Worm (Caenorhabditis elegans) whole organism, L2 larva: ENCODE measurements around the gene scvp-1.

Experiments used
- F13H6.1 ChIP-seq: sonication (generic microtip); optimal IDR thresholded peaks from 2 replicates; lab custom pipeline; 2016; ENCODE audit warnings: missing genetic modification characterization, missing compliant biosample characterization
- mbf-1 ChIP-seq: sonication (generic microtip); optimal IDR thresholded peaks from 2 replicates; lab custom pipeline; 2017; ENCODE audit warnings: missing biosample characterization, missing genetic modification characterization
- nhr-11 ChIP-seq: fragments of 150-350 bp; optimal IDR thresholded peaks from 2 replicates; lab custom pipeline; 2014; ENCODE audit warnings: missing biosample characterization, missing genetic modification characterization
- nhr-129 ChIP-seq: fragments of 150-350 bp; optimal IDR thresholded peaks from 2 replicates; lab custom pipeline; 2014; ENCODE audit warnings: missing biosample characterization, missing genetic modification characterization
- nhr-21 ChIP-seq: fragments of 150-350 bp; optimal IDR thresholded peaks from 2 replicates; lab custom pipeline; 2014; ENCODE audit warnings: missing biosample characterization, missing genetic modification characterization
- nhr-237 ChIP-seq: fragments of 150-350 bp; optimal IDR thresholded peaks from 2 replicates; lab custom pipeline; 2014; ENCODE audit warnings: missing biosample characterization, missing genetic modification characterization

DNA sequence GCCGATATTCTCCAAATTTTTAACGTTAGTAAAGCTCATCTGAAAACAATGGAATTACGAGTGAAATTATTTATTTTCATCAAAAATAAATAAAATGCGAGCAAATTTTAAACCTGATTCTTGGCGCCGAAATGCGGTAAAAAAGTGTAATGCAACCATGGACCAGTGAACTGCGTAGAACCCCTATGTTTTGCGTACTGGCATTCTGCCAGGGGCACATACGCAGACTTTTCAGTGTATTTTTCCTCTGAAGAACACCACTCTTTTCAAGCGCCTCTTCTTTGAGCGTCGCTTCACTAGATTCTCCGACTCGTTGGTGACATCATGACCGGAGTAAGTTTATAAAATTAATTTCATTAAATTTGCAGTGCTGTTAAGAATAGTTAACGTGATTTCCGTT lies 34.4 kb upstream of the scvp-1 start, which contains the start of the genes ctf-4 and eef-1G:
- TF ChIP-seq nhr-129 (tag; lab: Kevin White, UChicago) = peak; percentile 99
- TF ChIP-seq nhr-21 (tag; lab: Kevin White, UChicago) = peak; percentile 98
- TF ChIP-seq F13H6.1 (tag; lab: Kevin White, UChicago) = peak; percentile 96
- no peak for TF ChIP-seq nhr-11
- no peak for TF ChIP-seq mbf-1 (tag; lab: Kevin White, UChicago)
- no peak for TF ChIP-seq nhr-237
